Fruit fly (Drosophila melanogaster) whole organism, wandering third instar larva: ENCODE measurements around the gene CG43149.
A peak's percentile ranks its signal among the peaks of the same experiment; 100 is the strongest.

Source experiments
- Abd-B ChIP-seq: fragments of >200 bp; optimal IDR thresholded peaks from 2 replicates; lab custom pipeline; 2017; ENCODE audit warnings: missing biosample characterization, missing genetic modification characterization
- CG32264 ChIP-seq: fragments of 200-800 bp; sonication (Bioruptor generic); optimal IDR thresholded peaks from 2 replicates; lab custom pipeline; 2016; ENCODE audit warnings: missing biosample characterization, missing genetic modification characterization
- CG9705 ChIP-seq: fragments of 200-800 bp; sonication (Bioruptor generic); optimal IDR thresholded peaks from 2 replicates; lab custom pipeline; 2018; ENCODE audit warnings: missing biosample characterization, mild to moderate bottlenecking, missing genetic modification characterization
- CrebA ChIP-seq: fragments of 200-800 bp; sonication (Bioruptor generic); optimal IDR thresholded peaks from 2 replicates; lab custom pipeline; 2016; ENCODE audit warnings: missing biosample characterization, mild to moderate bottlenecking, missing genetic modification characterization, borderline replicate concordance
- Dfd ChIP-seq: fragments of >200 bp; optimal IDR thresholded peaks from 2 replicates; lab custom pipeline; 2017; ENCODE audit warnings: missing biosample characterization, missing genetic modification characterization
- Dif ChIP-seq: fragments of 200-275, 200-300 bp; sonication (Bioruptor generic); optimal IDR thresholded peaks from 2 replicates; lab custom pipeline; 2018; ENCODE audit warnings: missing biosample characterization, missing genetic modification characterization; ENCODE audit not compliant: partially characterized antibody
- GATAd ChIP-seq: sonication (Bioruptor generic); optimal IDR thresholded peaks from 2 replicates; lab custom pipeline; 2016; ENCODE audit warnings: missing biosample characterization, missing genetic modification characterization
- HLH106 ChIP-seq: fragments of 200-800 bp; optimal IDR thresholded peaks from 3 replicates; lab custom pipeline; 2019; ENCODE audit warnings: missing biosample characterization, mild to moderate bottlenecking, missing genetic modification characterization, moderate library complexity
- Hnf4 ChIP-seq: fragments of 200-800 bp; sonication (Bioruptor generic); optimal IDR thresholded peaks from 2 replicates; lab custom pipeline; 2016; ENCODE audit warnings: missing biosample characterization, mild to moderate bottlenecking, missing genetic modification characterization
- Hr78 ChIP-seq: fragments of >200 bp; optimal IDR thresholded peaks from 2 replicates; lab custom pipeline; 2017; ENCODE audit warnings: missing biosample characterization, missing genetic modification characterization
- Hr83 ChIP-seq: fragments of 200-300 bp; sonication (Bioruptor generic); optimal IDR thresholded peaks from 2 replicates; lab custom pipeline; 2016; ENCODE audit warnings: missing biosample characterization, mild to moderate bottlenecking, missing genetic modification characterization, moderate library complexity; ENCODE audit not compliant: poor library complexity, severe bottlenecking
- Jra ChIP-seq: sonication (Bioruptor generic); optimal IDR thresholded peaks from 2 replicates; lab custom pipeline; 2016; ENCODE audit warnings: missing biosample characterization, missing genetic modification characterization
- Mio ChIP-seq: sonication (Bioruptor generic); optimal IDR thresholded peaks from 2 replicates; lab custom pipeline; 2016; ENCODE audit warnings: missing biosample characterization, missing genetic modification characterization
- Myc ChIP-seq: fragments of >200 bp; optimal IDR thresholded peaks from 2 replicates; lab custom pipeline; 2017
- N ChIP-seq: fragments of >200 bp; optimal IDR thresholded peaks from 2 replicates; lab custom pipeline; 2018; ENCODE audit warnings: missing biosample characterization, missing external identifiers, missing genetic modification characterization
- OdsH ChIP-seq: fragments of 200-800 bp; sonication (Bioruptor generic); optimal IDR thresholded peaks from 2 replicates; lab custom pipeline; 2016; ENCODE audit warnings: missing biosample characterization, mild to moderate bottlenecking, missing genetic modification characterization
- Rel ChIP-seq, 2 experiments: fragments of 200-800 bp; sonication (Bioruptor generic) in 1 of 2; optimal IDR thresholded peaks; 2 replicates in 1 of 2; 3 replicates in 1 of 2; lab custom pipeline; 2016 to 2019; ENCODE audit warnings: mild to moderate bottlenecking in 2 of 2, missing biosample characterization in 2 of 2, missing genetic modification characterization in 2 of 2, moderate library complexity in 1 of 2
- Sp1 ChIP-seq: fragments of 200-800 bp; sonication (Bioruptor generic); optimal IDR thresholded peaks from 3 replicates; lab custom pipeline; 2019; ENCODE audit warnings: missing biosample characterization, mild to moderate bottlenecking, missing genetic modification characterization, moderate library complexity
- Vsx2 ChIP-seq: fragments of 200-300, 225-300 bp; sonication (Bioruptor generic); optimal IDR thresholded peaks from 2 replicates; lab custom pipeline; 2018; ENCODE audit warnings: missing biosample characterization, missing genetic modification characterization; ENCODE audit not compliant: partially characterized antibody
- br ChIP-seq: fragments of 200-800 bp; sonication (Bioruptor generic); optimal IDR thresholded peaks from 2 replicates; lab custom pipeline; 2016; ENCODE audit warnings: missing biosample characterization, missing genetic modification characterization
- brk ChIP-seq: fragments of 200-800 bp; sonication (Bioruptor generic); optimal IDR thresholded peaks from 2 replicates; lab custom pipeline; 2016; ENCODE audit warnings: missing biosample characterization, mild to moderate bottlenecking, missing genetic modification characterization
- dl ChIP-seq, 2 experiments: fragments of 175-275, 200-275 bp in 1 of 2; fragments of 200-275 bp in 1 of 2; sonication (Bioruptor generic); optimal IDR thresholded peaks; lab custom pipeline; 2018; ENCODE audit warnings: mild to moderate bottlenecking in 2 of 2, missing biosample characterization in 2 of 2, missing genetic modification characterization in 2 of 2, moderate library complexity in 2 of 2; ENCODE audit not compliant: partially characterized antibody in 2 of 2, insufficient read depth in 1 of 2
- dmrt93B ChIP-seq: fragments of 200-800 bp; sonication (Bioruptor generic); optimal IDR thresholded peaks from 2 replicates; lab custom pipeline; 2018; ENCODE audit warnings: missing biosample characterization, mild to moderate bottlenecking, missing genetic modification characterization
- dsf ChIP-seq: sonication (Bioruptor generic); optimal IDR thresholded peaks from 2 replicates; lab custom pipeline; 2016; ENCODE audit warnings: missing biosample characterization, missing genetic modification characterization, borderline replicate concordance
- ey ChIP-seq: fragments of 200-800 bp; sonication (Bioruptor generic); optimal IDR thresholded peaks from 2 replicates; lab custom pipeline; 2016; ENCODE audit warnings: missing biosample characterization, missing genetic modification characterization
- foxo ChIP-seq, 2 experiments: fragments of 200-800 bp; sonication (Bioruptor generic); optimal IDR thresholded peaks; 2 replicates in 1 of 2; 3 replicates in 1 of 2; lab custom pipeline; 2016 to 2017; ENCODE audit warnings: missing biosample characterization in 2 of 2, missing genetic modification characterization in 2 of 2
- fru ChIP-seq: fragments of 200-800 bp; sonication (Bioruptor generic); optimal IDR thresholded peaks from 3 replicates; lab custom pipeline; 2016; ENCODE audit warnings: missing biosample characterization, mild to moderate bottlenecking, missing genetic modification characterization
- h ChIP-seq: fragments of 200-800 bp; sonication (Bioruptor generic); optimal IDR thresholded peaks from 3 replicates; lab custom pipeline; 2016; ENCODE audit warnings: missing biosample characterization, mild to moderate bottlenecking, missing genetic modification characterization
- jim ChIP-seq: fragments of 175-275, 200-325 bp; sonication (Bioruptor generic); optimal IDR thresholded peaks from 2 replicates; lab custom pipeline; 2016; ENCODE audit warnings: missing biosample characterization, mild to moderate bottlenecking, missing genetic modification characterization
- lola ChIP-seq: fragments of >200 bp; optimal IDR thresholded peaks from 2 replicates; lab custom pipeline; 2017; ENCODE audit warnings: missing biosample characterization, missing genetic modification characterization
- pan ChIP-seq: fragments of >200 bp; optimal IDR thresholded peaks from 2 replicates; lab custom pipeline; 2017
- psq ChIP-seq: fragments of 200-800 bp; sonication (Bioruptor generic); optimal IDR thresholded peaks from 3 replicates; lab custom pipeline; 2017; ENCODE audit warnings: missing biosample characterization, mild to moderate bottlenecking, missing genetic modification characterization, moderate library complexity
- rgr ChIP-seq: fragments of 200-800 bp; sonication (Bioruptor generic); optimal IDR thresholded peaks from 3 replicates; lab custom pipeline; 2016; ENCODE audit warnings: missing biosample characterization, mild to moderate bottlenecking, missing genetic modification characterization
- sage ChIP-seq: fragments of 200-800 bp; sonication (Bioruptor generic); optimal IDR thresholded peaks from 2 replicates; lab custom pipeline; 2016; ENCODE audit warnings: missing biosample characterization, mild to moderate bottlenecking, missing genetic modification characterization
- sv ChIP-seq: fragments of 200-800 bp; sonication (Bioruptor generic); optimal IDR thresholded peaks from 3 replicates; lab custom pipeline; 2016; ENCODE audit warnings: missing biosample characterization, missing genetic modification characterization
- tai ChIP-seq: sonication (Bioruptor generic); optimal IDR thresholded peaks from 2 replicates; lab custom pipeline; 2016; ENCODE audit warnings: missing biosample characterization, missing genetic modification characterization
- usp ChIP-seq: fragments of >200 bp; optimal IDR thresholded peaks from 2 replicates; lab custom pipeline; 2017; ENCODE audit warnings: missing biosample characterization, missing genetic modification characterization
- woc ChIP-seq: sonication (Bioruptor generic); optimal IDR thresholded peaks from 2 replicates; lab custom pipeline; 2016; ENCODE audit warnings: missing biosample characterization, mild to moderate bottlenecking, missing genetic modification characterization

The CG43149 gene

DNA sequence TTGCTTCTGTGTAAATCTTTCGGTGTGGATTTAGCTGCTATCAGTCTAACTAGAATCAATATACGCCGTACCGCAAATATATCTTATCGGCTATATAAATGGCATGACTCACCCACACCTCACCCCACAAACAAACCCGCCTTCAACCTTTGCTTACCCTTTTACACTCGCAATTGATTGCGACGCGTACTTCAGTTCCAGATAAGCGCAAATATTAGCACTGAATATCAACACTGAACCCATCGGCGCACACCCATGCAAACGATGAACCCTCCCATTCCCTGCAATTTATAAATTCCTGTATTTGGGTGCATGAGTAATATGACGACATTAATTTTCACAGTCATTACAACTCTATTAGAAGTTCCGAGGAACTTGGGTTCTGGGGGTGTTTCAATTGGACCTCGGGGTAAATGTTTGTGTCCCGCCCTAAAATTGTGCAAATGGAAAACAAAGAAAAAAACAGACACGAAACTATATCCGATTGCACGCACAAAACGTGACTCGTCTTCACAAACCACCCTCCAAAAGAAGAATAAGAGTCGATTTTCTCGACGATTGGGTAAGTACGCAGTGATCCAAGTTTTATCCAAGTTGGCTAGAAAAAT, 30.8 kb upstream of the CG43149 start:
- TF ChIP-seq ey (GFP tag; lab: Kevin White, UChicago) (no peak), dmrt93B (GFP tag; lab: Kevin White, UChicago) (no peak), GATAd (GFP tag; lab: Kevin White, UChicago) (no peak), Dfd (GFP tag; lab: Kevin White, UChicago) (no peak), OdsH (GFP tag; lab: Kevin White, UChicago) (peak; percentile 34), rgr (GFP tag; lab: Kevin White, UChicago) (peak; percentile 64), Mio (GFP tag; lab: Kevin White, UChicago) (no peak), CrebA (GFP tag; lab: Kevin White, UChicago) (no peak), woc (GFP tag; lab: Kevin White, UChicago) (no peak), lola (no peak), HLH106 (peak; percentile 45), Dif (GFP tag; lab: Kevin White, UChicago) (no peak), CG9705 (peak; percentile 14), fru (peak; percentile 41), Sp1 (GFP tag; lab: Kevin White, UChicago) (peak; percentile 53), Jra (GFP tag; lab: Kevin White, UChicago) (peak; percentile 46), br (GFP tag; lab: Kevin White, UChicago) (peak; percentile 48), Hr78 (GFP tag; lab: Kevin White, UChicago) (no peak), dsf (GFP tag; lab: Kevin White, UChicago) (no peak), Vsx2 (GFP tag; lab: Kevin White, UChicago) (no peak), usp (GFP tag; lab: Kevin White, UChicago) (no peak), Abd-B (GFP tag; lab: Kevin White, UChicago) (no peak), tai (GFP tag; lab: Kevin White, UChicago) (no peak), sage (GFP tag; lab: Kevin White, UChicago) (no peak), Rel (GFP tag; optimal IDR thresholded peaks at IDR 0.05; lab: Kevin White, UChicago) (no peak), Rel (tag; optimal IDR thresholded peaks at IDR 0.05; lab: Kevin White, UChicago) (peak; percentile 58), foxo (GFP tag; optimal IDR thresholded peaks at IDR 0.05; lab: Kevin White, UChicago) (peak in 1 of 2 experiments; percentile 8), N (GFP tag; lab: Kevin White, UChicago) (no peak), Hnf4 (peak; percentile 54), Myc (lab: Kevin White, UChicago) (no peak), pan (lab: Kevin White, UChicago) (no peak), sv (GFP tag; lab: Kevin White, UChicago) (no peak), psq (GFP tag; lab: Kevin White, UChicago) (peak; percentile 38), brk (GFP tag; lab: Kevin White, UChicago) (peak; percentile 21), dl (GFP tag; optimal IDR thresholded peaks at IDR 0.05; lab: Kevin White, UChicago; ENCODE audit: insufficient read depth in 1 of 2, partially characterized antibody in 2 of 2) (no peak), h (peak; percentile 80), CG32264 (GFP tag; lab: Kevin White, UChicago) (no peak), jim (GFP tag; lab: Kevin White, UChicago) (no peak), Hr83 (GFP tag; lab: Kevin White, UChicago) (peak; percentile 77)

DNA sequence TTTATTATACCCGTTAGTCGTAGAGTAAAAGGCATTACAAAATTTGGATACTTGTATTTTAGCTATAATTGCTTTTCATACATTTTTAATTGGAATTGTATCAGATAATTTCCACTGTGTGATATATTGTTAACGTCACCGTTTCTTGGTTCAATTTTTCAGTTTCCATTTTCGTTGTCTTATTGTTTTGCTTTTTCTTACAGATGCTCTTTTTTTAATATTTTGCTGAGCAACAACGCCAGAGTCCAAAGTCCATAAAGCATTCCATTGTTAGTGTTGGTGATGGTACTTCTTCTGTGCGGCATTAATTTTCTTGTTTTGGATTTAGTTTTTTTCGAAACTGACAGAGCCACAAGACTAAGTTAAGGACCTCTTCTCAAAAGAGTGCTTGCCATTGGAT, 28.4 kb upstream of the CG43149 start:
- no peak for TF ChIP-seq Dif (GFP tag; lab: Kevin White, UChicago)
- no peak for TF ChIP-seq woc (GFP tag; lab: Kevin White, UChicago)
- TF ChIP-seq br (GFP tag; lab: Kevin White, UChicago): no peak
- no peak for TF ChIP-seq Hnf4
- no peak for TF ChIP-seq sv (GFP tag; lab: Kevin White, UChicago)
- TF ChIP-seq Jra (GFP tag; lab: Kevin White, UChicago): no peak
